Worm (Caenorhabditis elegans): ENCODE data around the gene btb-17.

ce11 chrII:3337039-3337438, 41.8 kb downstream of the btb-17 start, which contains the start of gene F14D2.19:
- TF ChIP-seq unc-98 (GFP tag; IDR thresholded peaks at IDR 0.05) (no peak), nhr-28 (tag; optimal IDR thresholded peaks at IDR 0.05) (no peak), fkh-8 (tag; optimal IDR thresholded peaks at IDR 0.05) (no peak)

Measured in whole organism, L1 larva.